Fruit fly (Drosophila melanogaster): ENCODE measurements around the gene CG32085.

Gene CG32085

DNA sequence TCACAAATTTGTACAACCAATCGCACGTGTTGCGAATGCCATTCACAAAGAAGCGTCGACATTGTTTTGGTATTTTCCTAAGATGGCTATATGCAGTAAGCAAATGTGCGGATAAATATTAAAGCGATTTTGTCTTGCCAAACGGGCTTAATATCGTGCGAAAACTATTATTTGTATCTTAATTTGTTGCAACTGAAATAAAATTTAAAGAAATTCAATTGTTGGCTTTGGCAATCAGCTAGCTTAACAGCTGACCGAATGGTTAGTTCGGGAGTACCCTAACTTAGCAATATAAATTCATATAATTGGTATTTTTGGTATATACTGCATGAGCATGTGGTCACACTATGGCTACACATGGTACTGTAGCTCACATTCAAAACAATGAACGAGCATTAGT, 31.7 kb downstream of the CG32085 start, which contains the start of the genes RIOK1 and Polr3H (continued):
- TF ChIP-seq CG6854 (GFP tag; optimal IDR thresholded peaks at IDR 0.05) (no peak), esn (GFP tag; optimal IDR thresholded peaks at IDR 0.05) (peak; percentile 79), lz (GFP tag; optimal IDR thresholded peaks at IDR 0.05) (peak; percentile 69), CG11762 (GFP tag; optimal IDR thresholded peaks at IDR 0.05; ENCODE audit: insufficient read depth) (peak; percentile 49)

DNA sequence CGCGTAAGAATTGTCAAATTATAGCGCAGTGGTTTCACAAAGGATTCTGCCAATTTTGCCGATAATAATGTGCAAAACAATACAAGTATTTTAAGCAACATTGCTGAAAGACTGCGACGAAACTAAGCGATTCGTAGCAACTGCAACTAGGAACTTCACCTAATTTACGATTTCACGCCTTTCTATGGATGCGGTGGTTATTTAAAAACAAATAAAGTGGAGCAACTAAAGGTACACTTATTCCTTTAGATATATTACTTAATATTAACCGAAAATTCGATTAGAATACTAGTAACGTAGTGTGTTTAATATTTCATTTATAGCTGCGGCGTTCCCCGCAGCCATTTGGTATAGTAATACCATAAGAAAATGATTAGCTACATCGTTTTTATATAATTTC, 34.2 kb downstream of the CG32085 start, which contains the start of gene CG6071:
Gene CG6071 (minus strand): TSS at position 101 of the 400 bp plus-strand sequence.
- no peak for TF ChIP-seq Blimp-1 (GFP tag; optimal IDR thresholded peaks at IDR 0.05)
- TF ChIP-seq CG11762 (GFP tag; optimal IDR thresholded peaks at IDR 0.05; ENCODE audit: insufficient read depth) = no peak
- no peak for TF ChIP-seq CG3032 (tag; optimal IDR thresholded peaks at IDR 0.05)
- TF ChIP-seq net (GFP tag; optimal IDR thresholded peaks at IDR 0.05) = no peak
- no peak for TF ChIP-seq CG4318 (GFP tag; optimal IDR thresholded peaks at IDR 0.05)
- TF ChIP-seq acj6 (GFP tag; optimal IDR thresholded peaks at IDR 0.05) = no peak
- no peak for TF ChIP-seq CG6163 (GFP tag; IDR thresholded peaks at IDR 0.05)

DNA sequence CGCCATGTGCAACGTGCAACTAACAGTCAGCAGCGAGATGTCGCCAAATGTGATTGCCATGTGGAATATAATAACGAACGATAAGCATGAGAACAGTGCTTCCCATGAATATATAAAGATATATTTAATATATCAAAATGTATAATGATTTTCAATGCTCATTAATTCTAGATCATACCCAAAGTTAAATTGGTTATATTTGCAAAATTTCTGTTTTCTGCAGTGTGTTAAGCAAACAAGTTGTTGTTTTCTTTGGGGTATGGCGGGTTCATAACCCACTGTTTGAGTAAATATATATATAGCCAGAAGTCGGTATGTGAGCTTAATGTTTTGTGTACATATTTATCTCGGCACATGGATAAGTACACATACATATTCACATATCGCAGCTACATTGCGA, 43.3 kb downstream of the CG32085 start:
- TF ChIP-seq CG11902 (GFP tag; optimal IDR thresholded peaks at IDR 0.05) = no peak
- no peak for TF ChIP-seq lz (GFP tag; optimal IDR thresholded peaks at IDR 0.05)
- no peak for TF ChIP-seq spab (GFP tag; optimal IDR thresholded peaks at IDR 0.05)
- TF ChIP-seq CG9139 (GFP tag; optimal IDR thresholded peaks at IDR 0.05) = no peak
- no peak for TF ChIP-seq esn (GFP tag; optimal IDR thresholded peaks at IDR 0.05)
- TF ChIP-seq Ets21C (GFP tag; optimal IDR thresholded peaks at IDR 0.05) = no peak
- TF ChIP-seq ss (GFP tag; optimal IDR thresholded peaks at IDR 0.05) = no peak
- no peak for TF ChIP-seq dac (GFP tag; optimal IDR thresholded peaks at IDR 0.05)
- no peak for TF ChIP-seq Sox102F (GFP tag; optimal IDR thresholded peaks at IDR 0.05)
- TF ChIP-seq acj6 (GFP tag; optimal IDR thresholded peaks at IDR 0.05) = peak; percentile 14
- TF ChIP-seq CG8119 (GFP tag; IDR thresholded peaks at IDR 0.05) = peak; percentile 62
- TF ChIP-seq dsx (GFP tag; optimal IDR thresholded peaks at IDR 0.05; ENCODE audit: poor library complexity, severe bottlenecking) = no peak
- TF ChIP-seq net (GFP tag; optimal IDR thresholded peaks at IDR 0.05) = peak; percentile 1
- peak; percentile 2 for TF ChIP-seq CG11762 (GFP tag; optimal IDR thresholded peaks at IDR 0.05; ENCODE audit: insufficient read depth)
- TF ChIP-seq Smox (GFP tag; optimal IDR thresholded peaks at IDR 0.05) = no peak
- TF ChIP-seq CG34406 (GFP tag; optimal IDR thresholded peaks at IDR 0.05) = no peak
- peak; percentile 57; the same call in 1 of the 2 replicates for TF ChIP-seq CG15336 (GFP tag; IDR thresholded peaks at IDR 0.05)
- TF ChIP-seq Hr38 (GFP tag; optimal IDR thresholded peaks at IDR 0.05) = no peak
- no peak for TF ChIP-seq Lpt (GFP tag; optimal IDR thresholded peaks at IDR 0.05)
- peak; percentile 1 for TF ChIP-seq CG6808 (GFP tag; optimal IDR thresholded peaks at IDR 0.05)
- no peak for TF ChIP-seq CG10669 (GFP tag; optimal IDR thresholded peaks at IDR 0.05)
- TF ChIP-seq CG6276 (GFP tag; optimal IDR thresholded peaks at IDR 0.05) = peak; percentile 15
- peak; percentile 66; the same call in 1 of the 3 replicates for TF ChIP-seq eg (GFP tag; IDR thresholded peaks at IDR 0.05)
- no peak for TF ChIP-seq CG6792 (GFP tag; optimal IDR thresholded peaks at IDR 0.05)
- no peak for TF ChIP-seq salr (GFP tag; optimal IDR thresholded peaks at IDR 0.05)
- TF ChIP-seq CG10631 (GFP tag; optimal IDR thresholded peaks at IDR 0.05) = peak; percentile 19
- no peak for TF ChIP-seq achi (GFP tag; optimal IDR thresholded peaks at IDR 0.05)
- TF ChIP-seq Gug (GFP tag; IDR thresholded peaks at IDR 0.05) = peak; percentile 43; the same call in 1 of the 2 replicates
- no peak for TF ChIP-seq Blimp-1 (GFP tag; optimal IDR thresholded peaks at IDR 0.05)
- TF ChIP-seq svp (GFP tag) = no peak
- TF ChIP-seq vri (GFP tag; optimal IDR thresholded peaks at IDR 0.05) = no peak
- no peak for TF ChIP-seq OdsH (GFP tag; optimal IDR thresholded peaks at IDR 0.05)
- peak; percentile 70; the same call in 2 of the 3 replicates for TF ChIP-seq CG6163 (GFP tag; IDR thresholded peaks at IDR 0.05)
- no peak for TF ChIP-seq CG3919 (GFP tag; optimal IDR thresholded peaks at IDR 0.05)
- no peak for TF ChIP-seq CG11294 (GFP tag; IDR thresholded peaks at IDR 0.05)
- TF ChIP-seq CG7368 (GFP tag; optimal IDR thresholded peaks at IDR 0.05) = peak; percentile 10
- peak; percentile 17 for TF ChIP-seq CG4318 (GFP tag; optimal IDR thresholded peaks at IDR 0.05)
- TF ChIP-seq Eip75B (GFP tag; optimal IDR thresholded peaks at IDR 0.05) = no peak

Data from whole organism, prepupa.